Worm (Caenorhabditis elegans): ENCODE measurements around the gene clec-88.

Gene clec-88

ce11 chrII:6374646-6375045, 9.1 kb downstream of the clec-88 start (continued):
- TF ChIP-seq jun-1 (tag; optimal IDR thresholded peaks at IDR 0.05) (no peak), hlh-30 (tag; optimal IDR thresholded peaks at IDR 0.05; ENCODE audit: insufficient read depth) (peak; percentile 73), nhr-28 (tag; optimal IDR thresholded peaks at IDR 0.05) (peak; percentile 40), pha-4 (GFP tag; IDR thresholded peaks at IDR 0.05) (no peak), pha-4 (tag; optimal IDR thresholded peaks at IDR 0.05) (no peak), lin-38 (GFP tag; IDR thresholded peaks at IDR 0.05) (peak; percentile 31), F26F4.8 (GFP tag; conservative IDR thresholded peaks at IDR 0.05) (no peak)

- TF ChIP-seq aha-1 (tag) (peak; percentile 93), unc-130 (GFP tag; optimal IDR thresholded peaks at IDR 0.05) (no peak)
These were observed 11.2 kb downstream of the clec-88 start for ce11 chrII:6376693-6377092.

DNA sequence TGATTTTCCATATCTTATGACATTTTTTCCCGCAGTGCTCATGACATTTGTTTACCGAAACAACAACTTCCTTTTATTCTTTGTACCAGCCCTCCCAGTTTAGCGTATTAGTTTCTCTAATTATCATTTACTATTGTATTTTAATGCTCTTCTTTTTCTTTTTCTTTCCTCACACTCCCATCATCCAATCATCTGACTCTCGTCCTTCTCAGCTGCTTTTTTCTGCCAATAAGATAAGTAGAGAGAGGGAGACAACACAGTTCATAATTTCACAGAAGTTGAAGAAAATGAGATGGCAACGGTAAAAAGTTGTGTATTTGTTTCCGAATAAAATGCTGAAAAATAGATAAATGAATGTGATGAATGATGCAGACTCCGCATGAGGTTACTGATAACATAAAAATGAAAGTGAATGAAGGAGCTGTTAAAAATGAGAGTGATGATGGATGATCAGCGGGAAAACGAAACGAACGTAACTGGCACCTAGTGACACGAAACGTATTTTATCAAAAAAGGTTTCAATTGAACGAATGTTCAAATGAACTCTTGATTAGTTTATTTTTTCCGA, 11.9 kb downstream of the clec-88 start:
- TF ChIP-seq hlh-11 (tag; optimal IDR thresholded peaks at IDR 0.05): peak; percentile 43
- no peak for TF ChIP-seq php-3 (GFP tag; IDR thresholded peaks at IDR 0.05)
- TF ChIP-seq pqm-1 (tag; optimal IDR thresholded peaks at IDR 0.05): peak; percentile 71
- no peak for TF ChIP-seq madf-5 (GFP tag; IDR thresholded peaks at IDR 0.05)
- TF ChIP-seq F37D6.2 (tag; optimal IDR thresholded peaks at IDR 0.05): no peak
- peak; percentile 49 for TF ChIP-seq hlh-30 (tag; optimal IDR thresholded peaks at IDR 0.05; ENCODE audit: insufficient read depth)
- peak; percentile 44 for TF ChIP-seq nhr-77 (tag; optimal IDR thresholded peaks at IDR 0.05)
- peak; percentile 74 for TF ChIP-seq nhr-28 (tag; optimal IDR thresholded peaks at IDR 0.05)
- no peak for TF ChIP-seq spr-3 (GFP tag; optimal IDR thresholded peaks at IDR 0.05)
- no peak for TF ChIP-seq Y75B8A.6 (GFP tag; IDR thresholded peaks at IDR 0.05)
- TF ChIP-seq lin-13 (GFP tag; optimal IDR thresholded peaks at IDR 0.05): no peak
- no peak for TF ChIP-seq lsy-2 (tag; optimal IDR thresholded peaks at IDR 0.05)
- no peak for TF ChIP-seq lim-7 (GFP tag; IDR thresholded peaks at IDR 0.05)
- no peak for TF ChIP-seq ztf-7 (tag; optimal IDR thresholded peaks at IDR 0.05)
- no peak for TF ChIP-seq daf-16 (GFP tag; optimal IDR thresholded peaks at IDR 0.05)
- TF ChIP-seq daf-16 (tag; optimal IDR thresholded peaks at IDR 0.05): peak; percentile 53
- peak; percentile 13 for TF ChIP-seq mep-1 (tag; optimal IDR thresholded peaks at IDR 0.05)
- TF ChIP-seq dmd-6 (GFP tag; IDR thresholded peaks at IDR 0.05): peak; percentile 70
- no peak for TF ChIP-seq lin-15B (tag; optimal IDR thresholded peaks at IDR 0.05)
- no peak for TF ChIP-seq ceh-20 (GFP tag; IDR thresholded peaks at IDR 0.05)
- no peak for TF ChIP-seq nhr-237 (tag; optimal IDR thresholded peaks at IDR 0.05)
- TF ChIP-seq duxl-1 (tag; optimal IDR thresholded peaks at IDR 0.05; ENCODE audit: poor library complexity): no peak
- TF ChIP-seq unc-62 (GFP tag; optimal IDR thresholded peaks at IDR 0.05 in 1 of 2): peak in 1 of 2 experiments; percentile 69
- TF ChIP-seq unc-62 (tag; optimal IDR thresholded peaks at IDR 0.05): no peak
- no peak for TF ChIP-seq rbr-2 (tag; optimal IDR thresholded peaks at IDR 0.05)
- TF ChIP-seq dve-1 (tag; optimal IDR thresholded peaks at IDR 0.05; ENCODE audit: insufficient read depth): peak; percentile 52
- no peak for TF ChIP-seq Y48G9A.11 (GFP tag; IDR thresholded peaks at IDR 0.05)
- TF ChIP-seq tra-1 (GFP tag; IDR thresholded peaks at IDR 0.05): no peak
- TF ChIP-seq Y5F2A.4 (GFP tag; optimal IDR thresholded peaks at IDR 0.05): no peak
- no peak for TF ChIP-seq unc-39 (tag; optimal IDR thresholded peaks at IDR 0.05)

- TF ChIP-seq zfp-3 (GFP tag; conservative IDR thresholded peaks at IDR 0.05) (no peak), nhr-25 (tag; optimal IDR thresholded peaks at IDR 0.05; ENCODE audit: borderline replicate concordance, insufficient read depth) (no peak), Y48G9A.11 (GFP tag; IDR thresholded peaks at IDR 0.05) (no peak), lir-3 (tag; optimal IDR thresholded peaks at IDR 0.05) (no peak), F26F4.8 (GFP tag; conservative IDR thresholded peaks at IDR 0.05) (no peak), F49E8.2 (tag; optimal IDR thresholded peaks at IDR 0.05; ENCODE audit: borderline replicate concordance) (no peak), ceh-44 (GFP tag; IDR thresholded peaks at IDR 0.05) (no peak), spr-1 (tag; optimal IDR thresholded peaks at IDR 0.05) (no peak), nhr-237 (tag; optimal IDR thresholded peaks at IDR 0.05) (no peak), vab-7 (GFP tag; IDR thresholded peaks at IDR 0.05) (no peak), aly-2 (tag; optimal IDR thresholded peaks at IDR 0.05) (no peak), sdz-12 (GFP tag; optimal IDR thresholded peaks at IDR 0.05) (no peak), mep-1 (tag; optimal IDR thresholded peaks at IDR 0.05) (peak; percentile 7), daf-16 (GFP tag; optimal IDR thresholded peaks at IDR 0.05) (no peak), daf-16 (tag; optimal IDR thresholded peaks at IDR 0.05) (no peak), nhr-11 (tag; optimal IDR thresholded peaks at IDR 0.05) (no peak), dmd-6 (GFP tag; IDR thresholded peaks at IDR 0.05) (0 out of 2 replicates have a peak, but pooled peaks have one; percentile 12)
These were observed 13.6 kb downstream of the clec-88 start for ce11 chrII:6379038-6379563.
